Worm (Caenorhabditis elegans): ENCODE results near the gene F57A8.1.

Gene F57A8.1

DNA sequence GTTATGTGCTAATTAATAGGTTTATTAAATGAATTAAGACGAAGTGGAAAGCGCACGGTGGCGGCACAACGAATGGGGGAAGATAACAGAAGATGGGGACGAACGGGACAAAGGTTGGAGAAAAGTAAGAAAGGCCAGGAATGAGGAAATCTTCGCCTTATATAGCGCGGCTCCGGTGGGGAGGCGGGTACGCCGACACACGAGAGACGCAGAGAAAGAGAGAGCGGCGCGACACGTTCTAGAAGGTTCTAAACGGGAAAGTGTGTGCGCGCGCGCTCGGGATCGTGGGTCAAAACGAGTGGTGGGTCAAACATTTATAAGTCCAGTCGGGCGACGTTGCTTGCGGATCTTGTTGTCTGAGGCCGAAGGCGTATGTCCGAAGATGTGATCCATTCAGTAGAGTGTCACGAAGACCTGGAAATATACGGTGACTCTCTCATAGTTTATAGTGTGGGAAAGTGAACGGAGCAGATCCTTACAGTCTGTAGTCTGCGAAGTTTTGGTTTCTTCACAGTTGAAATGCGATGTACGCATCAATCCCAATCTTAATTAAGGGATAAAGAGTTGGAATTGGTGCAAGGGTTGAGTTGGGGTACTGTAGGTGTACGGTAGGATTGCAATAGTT, 12.2 kb downstream of the F57A8.1 start (continued):
- TF ChIP-seq nfyb-1 (GFP tag; IDR thresholded peaks at IDR 0.05) (0 out of 2 replicates have a peak, but pooled peaks have one; percentile 59), madf-3 (GFP tag; IDR thresholded peaks at IDR 0.05) (peak; percentile 91)

ce11 chrV:10051855-10052254, 14.7 kb downstream of the F57A8.1 start, which contains the start of gene str-118:
TSS of gene str-118 (plus strand) at chrV:10052155.
- TF ChIP-seq cebp-1 (GFP tag; IDR thresholded peaks at IDR 0.05) (no peak), cebp-1 (tag; optimal IDR thresholded peaks at IDR 0.05) (no peak), Y53F4B.3 (GFP tag; IDR thresholded peaks at IDR 0.05) (no peak), Y53G8AR.9 (GFP tag; conservative IDR thresholded peaks at IDR 0.05) (no peak), B0261.1 (tag; optimal IDR thresholded peaks at IDR 0.05) (no peak), Y56A3A.18 (GFP tag; IDR thresholded peaks at IDR 0.05) (no peak), lir-1 (GFP tag; conservative IDR thresholded peaks at IDR 0.05) (no peak), F57C9.4 (tag; optimal IDR thresholded peaks at IDR 0.05) (no peak), ama-1 (optimal IDR thresholded peaks at IDR 0.05) (no peak), ama-1 (GFP tag; optimal IDR thresholded peaks at IDR 0.05) (no peak), attf-3 (GFP tag; conservative IDR thresholded peaks at IDR 0.05) (no peak), atf-7 (tag; optimal IDR thresholded peaks at IDR 0.05) (no peak), Y79H2A.3 (GFP tag; conservative IDR thresholded peaks at IDR 0.05) (no peak)

DNA sequence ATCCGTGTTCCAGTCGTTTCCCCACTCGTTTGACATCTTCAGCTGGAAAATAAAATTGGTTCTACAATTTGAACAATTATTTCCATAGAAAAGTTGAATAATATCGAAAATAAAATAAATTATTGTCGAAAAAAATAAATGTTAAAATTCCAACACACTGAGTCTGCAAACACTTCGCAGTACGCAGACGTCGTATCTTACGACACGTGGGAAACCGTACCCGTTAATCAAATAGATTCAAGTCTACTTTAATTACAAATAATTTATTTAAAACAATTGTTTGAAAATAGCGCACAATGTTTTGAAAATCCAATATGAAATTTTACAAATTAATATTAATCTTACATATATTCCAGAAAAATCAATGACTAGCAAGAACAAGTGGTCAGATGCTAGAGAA, 17.7 kb downstream of the F57A8.1 start, which contains the start of gene yif-1:
Gene yif-1, minus strand, starts transcription at position 42 of the 400 bp plus-strand sequence.
- TF ChIP-seq lin-26 (GFP tag; IDR thresholded peaks at IDR 0.05) (no peak), aptf-2 (GFP tag; conservative IDR thresholded peaks at IDR 0.05) (no peak), K11D2.4 (GFP tag; IDR thresholded peaks at IDR 0.05) (no peak), egrh-3 (GFP tag; IDR thresholded peaks at IDR 0.05) (no peak), somi-1 (GFP tag; optimal IDR thresholded peaks at IDR 0.05) (no peak), pbrm-1 (GFP tag; IDR thresholded peaks at IDR 0.05) (no peak), cebp-1 (GFP tag; IDR thresholded peaks at IDR 0.05) (no peak), cebp-1 (tag; optimal IDR thresholded peaks at IDR 0.05) (no peak), ceh-100 (GFP tag; IDR thresholded peaks at IDR 0.05) (no peak), dpl-1 (GFP tag; optimal IDR thresholded peaks at IDR 0.05) (no peak), lsl-1 (GFP tag; optimal IDR thresholded peaks at IDR 0.05) (peak; percentile 72), snpc-1.3 (tag; optimal IDR thresholded peaks at IDR 0.05; ENCODE audit: insufficient read depth) (no peak), ceh-40 (GFP tag; IDR thresholded peaks at IDR 0.05) (no peak), ceh-58 (GFP tag; IDR thresholded peaks at IDR 0.05) (no peak), nhr-27 (tag; optimal IDR thresholded peaks at IDR 0.05) (no peak), rec-8 (tag; optimal IDR thresholded peaks at IDR 0.05) (no peak), hmg-1.2 (GFP tag; IDR thresholded peaks at IDR 0.05) (no peak), ZK185.1 (tag; optimal IDR thresholded peaks at IDR 0.05; ENCODE audit: poor library complexity, severe bottlenecking) (no peak), F55B11.4 (tag; optimal IDR thresholded peaks at IDR 0.05; ENCODE audit: borderline replicate concordance, insufficient read depth) (no peak), Y67H2A.10 (GFP tag; conservative IDR thresholded peaks at IDR 0.05) (no peak), athp-1 (tag; optimal IDR thresholded peaks at IDR 0.05) (no peak), T07F8.4 (tag; optimal IDR thresholded peaks at IDR 0.05) (no peak), aptf-3 (GFP tag; IDR thresholded peaks at IDR 0.05) (no peak), ceh-79 (tag; optimal IDR thresholded peaks at IDR 0.05) (no peak), lin-54 (GFP tag; optimal IDR thresholded peaks at IDR 0.05) (no peak), xnd-1 (tag; optimal IDR thresholded peaks at IDR 0.05) (peak; percentile 48), hmg-20 (GFP tag; IDR thresholded peaks at IDR 0.05) (no peak), fkh-3 (tag; optimal IDR thresholded peaks at IDR 0.05) (no peak), lir-1 (GFP tag; conservative IDR thresholded peaks at IDR 0.05) (no peak), madf-8 (GFP tag; conservative IDR thresholded peaks at IDR 0.05) (peak; percentile 85), die-1 (tag; optimal IDR thresholded peaks at IDR 0.05) (no peak), efl-1 (GFP tag; optimal IDR thresholded peaks at IDR 0.05) (peak; percentile 36), Y95B8A.8 (GFP tag; IDR thresholded peaks at IDR 0.05) (no peak)

Measured in whole organism, young adult.